Worm (Caenorhabditis elegans) whole organism, early embryonic: ENCODE measurements around the gene Y55B1AR.4.

ENCODE experiments used
- B0310.2 ChIP-seq: sonication (generic microtip); optimal IDR thresholded peaks from 2 replicates; lab custom pipeline; 2016; ENCODE audit warnings: mild to moderate bottlenecking, missing genetic modification characterization, missing compliant biosample characterization
- F13C5.2 ChIP-seq: sonication (generic microtip); optimal IDR thresholded peaks from 2 replicates; lab custom pipeline; 2017; ENCODE audit warnings: mild to moderate bottlenecking, missing genetic modification characterization, inconsistent platforms, missing compliant biosample characterization
- aly-1 ChIP-seq: sonication (generic microtip); optimal IDR thresholded peaks from 2 replicates; lab custom pipeline; 2016; ENCODE audit warnings: missing genetic modification characterization, missing compliant biosample characterization
- ama-1 ChIP-seq: fragments of 150-350 bp; optimal IDR thresholded peaks from 2 replicates; lab custom pipeline; 2014
- ceh-13 ChIP-seq: fragments of 200-800 bp; sonication (Bioruptor generic); optimal IDR thresholded peaks from 2 replicates; lab custom pipeline; 2018; ENCODE audit warnings: mild to moderate bottlenecking, missing genetic modification characterization, missing compliant biosample characterization
- ceh-36 ChIP-seq: sonication (generic microtip); optimal IDR thresholded peaks from 2 replicates; lab custom pipeline; 2016; ENCODE audit warnings: missing genetic modification characterization, inconsistent platforms, missing compliant biosample characterization
- ets-7 ChIP-seq: sonication (generic microtip); optimal IDR thresholded peaks from 2 replicates; lab custom pipeline; 2016; ENCODE audit warnings: missing genotype, missing genetic modification characterization, missing compliant biosample characterization
- flt-1 ChIP-seq: fragments of 200-800 bp; sonication (Bioruptor generic); IDR thresholded peaks from 2 replicates; pipeline ENCODE4 v1.3.6; 2022; ENCODE audit warnings: missing genetic modification characterization, missing compliant biosample characterization
- hmbx-1 ChIP-seq: sonication (generic microtip); optimal IDR thresholded peaks from 2 replicates; lab custom pipeline; 2016; ENCODE audit warnings: mild to moderate bottlenecking, missing genetic modification characterization, missing compliant biosample characterization
- hmg-4 ChIP-seq: fragments of 200-800 bp; sonication (Bioruptor generic); optimal IDR thresholded peaks from 2 replicates; lab custom pipeline; 2018; ENCODE audit warnings: mild to moderate bottlenecking, missing genetic modification characterization, missing compliant biosample characterization
- hnd-1 ChIP-seq: sonication (generic microtip); optimal IDR thresholded peaks from 2 replicates; lab custom pipeline; 2016; ENCODE audit warnings: missing genetic modification characterization, missing compliant biosample characterization
- pes-1 ChIP-seq: fragments of 200-800 bp; sonication (Bioruptor generic); IDR thresholded peaks from 2 replicates; pipeline ENCODE4 v1.3.6; 2022; ENCODE audit warnings: missing genetic modification reagents, missing genetic modification characterization, missing compliant biosample characterization
- scrt-1 ChIP-seq: fragments of 200-800 bp; sonication (Bioruptor generic); IDR thresholded peaks from 2 replicates; pipeline ENCODE4 v1.3.6; 2022; ENCODE audit warnings: missing genetic modification characterization, missing compliant biosample characterization
- sea-1 ChIP-seq: fragments of 200-800 bp; sonication (Bioruptor generic); conservative IDR thresholded peaks from 2 replicates; pipeline ENCODE4 v1.3.6; 2022; ENCODE audit warnings: missing genetic modification characterization, missing compliant biosample characterization
- tbx-11 ChIP-seq: fragments of 200-800 bp; sonication (Bioruptor generic); IDR thresholded peaks from 2 replicates; pipeline ENCODE4 v1.3.6; 2022; ENCODE audit warnings: missing genetic modification characterization, missing compliant biosample characterization
- tbx-37 ChIP-seq: fragments of 200-800 bp; sonication (Bioruptor generic); conservative IDR thresholded peaks from 2 replicates; pipeline ENCODE4 v1.3.6; 2022; ENCODE audit warnings: missing genetic modification reagents, missing genetic modification characterization, missing compliant biosample characterization
- tra-4 ChIP-seq: sonication (generic microtip); optimal IDR thresholded peaks from 2 replicates; lab custom pipeline; 2017; ENCODE audit warnings: missing genetic modification characterization, missing compliant biosample characterization

Gene Y55B1AR.4

DNA sequence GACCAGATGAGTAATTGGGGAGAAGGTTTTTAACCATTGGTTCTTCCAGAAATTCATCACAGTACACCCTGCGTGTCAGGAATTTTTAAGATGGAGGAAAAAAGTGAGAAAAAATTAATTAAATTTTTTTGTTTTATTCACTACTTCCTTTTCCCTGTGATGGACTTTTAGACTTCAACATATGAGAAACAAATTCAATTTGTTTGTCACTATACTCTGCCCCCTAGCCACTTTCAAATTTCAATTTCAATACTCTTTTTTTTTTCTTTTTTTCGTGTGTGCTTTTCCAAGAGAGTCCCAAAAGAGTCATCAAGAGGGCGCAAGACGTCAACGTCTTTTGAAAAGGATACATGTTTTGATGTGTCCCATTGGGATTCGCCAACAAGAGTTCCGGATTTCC is 7.4 kb upstream of the Y55B1AR.4 start:
- TF ChIP-seq aly-1 (tag; lab: Kevin White, UChicago) = no peak

DNA sequence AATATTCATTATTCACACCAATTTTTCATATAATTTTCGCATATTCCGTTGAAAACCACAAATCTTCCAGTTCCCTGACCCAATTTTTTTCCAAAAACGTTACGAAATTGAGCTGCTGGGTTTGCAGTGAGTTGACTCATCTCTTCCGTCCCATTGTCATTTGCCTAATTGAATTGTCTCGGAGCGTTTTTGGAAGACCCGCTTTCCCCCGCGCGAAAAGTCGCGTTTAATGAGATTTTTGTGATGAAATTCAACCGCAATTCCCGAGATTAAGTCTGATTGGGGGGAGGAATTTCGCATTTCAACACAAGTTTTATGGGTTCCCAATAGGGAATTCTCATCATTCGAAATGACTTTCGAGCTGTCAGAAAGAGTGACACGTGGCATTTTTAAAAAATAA is 6.6 kb upstream of the Y55B1AR.4 start:
- TF ChIP-seq tbx-37 (GFP tag; lab: Robert Waterston, UW) (no peak), sea-1 (no peak), ceh-13 (GFP tag; lab: Kevin White, UChicago) (no peak), hnd-1 (tag; lab: Kevin White, UChicago) (no peak), aly-1 (tag; lab: Kevin White, UChicago) (no peak), tra-4 (tag; lab: Kevin White, UChicago) (no peak), ets-7 (tag; lab: Kevin White, UChicago) (no peak), tbx-11 (GFP tag; lab: Robert Waterston, UW) (no peak), ama-1 (lab: Kevin White, UChicago) (no peak), F13C5.2 (tag; lab: Kevin White, UChicago) (no peak), scrt-1 (GFP tag; lab: Robert Waterston, UW) (no peak)

DNA sequence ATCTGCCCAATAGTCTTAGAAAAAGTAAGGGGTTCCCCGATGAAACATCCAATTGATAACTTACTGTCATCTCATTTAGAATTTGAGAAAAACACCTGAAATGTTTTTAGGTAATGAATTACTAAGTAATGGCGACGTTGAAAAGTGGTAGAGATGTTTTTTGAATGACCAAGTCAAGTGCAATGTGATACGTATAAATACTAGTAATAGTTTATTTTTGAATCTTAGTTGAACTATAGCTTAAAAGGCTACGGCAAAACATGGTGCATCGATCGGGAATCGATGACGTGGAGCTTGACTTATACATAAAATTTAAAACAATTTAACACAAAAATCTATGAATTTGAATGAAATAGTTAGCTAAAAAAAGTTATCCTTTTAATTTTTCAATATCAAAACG is 4.2 kb upstream of the Y55B1AR.4 start, which contains the start of gene best-17:
best-17 (minus strand) TSS at position 101 of the 400 bp plus-strand sequence.
- no peak for TF ChIP-seq ceh-13 (GFP tag; lab: Kevin White, UChicago)
- no peak for TF ChIP-seq F13C5.2 (tag; lab: Kevin White, UChicago)
- TF ChIP-seq ama-1 (lab: Kevin White, UChicago) = no peak
- TF ChIP-seq hmbx-1 (tag; lab: Kevin White, UChicago) = no peak
- no peak for TF ChIP-seq sea-1
- TF ChIP-seq hnd-1 (tag; lab: Kevin White, UChicago) = no peak
- TF ChIP-seq flt-1 = no peak
- no peak for TF ChIP-seq pes-1
- no peak for TF ChIP-seq ets-7 (tag; lab: Kevin White, UChicago)
- no peak for TF ChIP-seq tbx-37 (GFP tag; lab: Robert Waterston, UW)
- TF ChIP-seq aly-1 (tag; lab: Kevin White, UChicago) = no peak
- no peak for TF ChIP-seq tbx-11 (GFP tag; lab: Robert Waterston, UW)
- no peak for TF ChIP-seq hmg-4 (GFP tag; lab: Kevin White, UChicago)
- no peak for TF ChIP-seq tra-4 (tag; lab: Kevin White, UChicago)
- TF ChIP-seq scrt-1 (GFP tag; lab: Robert Waterston, UW) = no peak
- no peak for TF ChIP-seq ceh-36 (tag; lab: Kevin White, UChicago)
- no peak for TF ChIP-seq B0310.2

DNA sequence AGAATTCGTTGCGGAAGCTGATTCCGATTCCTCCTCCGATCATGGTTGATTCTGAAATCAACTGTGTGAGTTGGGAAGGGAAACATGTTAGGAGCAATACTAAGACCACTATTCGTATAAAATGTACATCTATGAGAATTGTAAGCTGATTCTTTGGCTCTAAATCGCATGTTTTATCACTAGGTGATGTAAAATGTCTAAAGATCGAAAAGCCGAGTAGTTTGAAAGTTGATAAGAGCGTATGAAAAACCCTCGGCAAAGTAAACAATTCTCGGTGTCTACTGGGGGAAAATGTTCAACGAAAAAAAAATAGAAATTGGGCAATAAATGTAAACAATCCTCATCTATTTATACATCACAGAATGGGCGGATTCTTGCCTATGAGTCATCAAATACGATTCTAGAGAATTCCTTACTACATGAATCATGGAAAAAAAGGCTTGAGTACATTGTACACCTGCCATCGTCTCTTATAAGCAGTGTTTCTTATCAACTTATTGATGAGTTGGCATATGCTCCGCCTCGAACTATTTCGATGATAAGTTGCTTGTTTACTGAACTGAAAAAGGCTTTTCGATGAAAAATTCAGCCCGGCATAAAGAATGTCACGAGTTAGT is 4.9 kb downstream of the Y55B1AR.4 start, which contains the start of gene lec-6:
lec-6 (minus strand) TSS at position 51 of the 617 bp plus-strand sequence.
- TF ChIP-seq ceh-13 (GFP tag; lab: Kevin White, UChicago) = no peak
- TF ChIP-seq B0310.2 = no peak
- no peak for TF ChIP-seq ets-7 (tag; lab: Kevin White, UChicago)
- TF ChIP-seq flt-1 = no peak
- TF ChIP-seq ceh-36 (tag; lab: Kevin White, UChicago) = no peak
- no peak for TF ChIP-seq tbx-11 (GFP tag; lab: Robert Waterston, UW)

ce11 chrIII:599279-599678 is 6.0 kb downstream of the Y55B1AR.4 start:
- TF ChIP-seq pes-1 = no peak
- TF ChIP-seq ama-1 (lab: Kevin White, UChicago) = no peak
- TF ChIP-seq hmbx-1 (tag; lab: Kevin White, UChicago) = no peak
- TF ChIP-seq scrt-1 (GFP tag; lab: Robert Waterston, UW) = no peak

- TF ChIP-seq ceh-36 (tag; lab: Kevin White, UChicago) (no peak), pes-1 (no peak), ets-7 (tag; lab: Kevin White, UChicago) (no peak), hmg-4 (GFP tag; lab: Kevin White, UChicago) (no peak), flt-1 (no peak), B0310.2 (no peak), ceh-13 (GFP tag; lab: Kevin White, UChicago) (no peak)
These were observed 6.6 kb downstream of the Y55B1AR.4 start, which contains the start of gene Y55B1AR.2 for ce11 chrIII:598687-599086. Y55B1AR.2 (minus strand) TSS chrIII:598787.

DNA sequence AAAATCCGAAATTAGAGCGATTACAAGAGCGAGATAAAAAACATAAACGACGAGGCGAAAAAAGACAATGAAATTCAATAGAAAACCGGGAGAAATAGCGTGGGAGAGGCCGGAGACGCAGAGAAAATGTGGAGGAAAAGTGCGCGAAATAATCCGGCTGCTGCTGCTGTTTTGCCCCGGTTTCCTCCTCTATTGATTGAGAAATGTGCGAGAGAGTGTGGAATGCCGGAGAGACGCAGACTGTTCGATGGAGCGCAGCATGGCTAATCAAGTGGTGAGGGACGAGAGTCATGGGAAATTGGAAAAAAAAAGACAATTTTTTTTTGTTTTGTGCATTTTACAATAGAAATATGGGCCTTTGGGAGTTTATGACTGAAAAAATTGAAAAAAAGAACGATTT is 7.1 kb downstream of the Y55B1AR.4 start:
- TF ChIP-seq scrt-1 (GFP tag; lab: Robert Waterston, UW) (no peak), sea-1 (no peak), flt-1 (no peak), hmg-4 (GFP tag; lab: Kevin White, UChicago) (no peak), ceh-36 (tag; lab: Kevin White, UChicago) (no peak), pes-1 (no peak), hmbx-1 (tag; lab: Kevin White, UChicago) (no peak), tbx-11 (GFP tag; lab: Robert Waterston, UW) (no peak), ama-1 (lab: Kevin White, UChicago) (no peak), B0310.2 (no peak)

DNA sequence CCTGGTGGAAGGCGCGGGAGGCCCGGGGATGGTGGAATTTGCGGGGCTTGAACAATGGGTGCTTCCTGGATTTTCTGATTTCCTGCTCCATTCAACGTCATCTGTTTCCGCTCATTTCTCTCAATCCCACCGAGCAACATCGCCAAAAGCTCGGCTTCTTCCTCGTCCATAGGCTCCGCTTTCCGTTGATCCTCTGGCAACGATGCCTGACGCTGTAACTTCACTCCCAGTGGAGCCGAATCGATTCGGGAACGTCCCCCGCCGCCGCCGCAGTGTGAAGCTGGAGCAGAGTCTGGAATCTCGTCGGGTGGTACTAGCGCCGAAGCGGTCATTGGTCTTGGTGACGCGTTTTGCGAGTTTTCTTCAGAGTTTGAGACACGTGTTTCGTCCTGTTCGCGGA is 9.9 kb downstream of the Y55B1AR.4 start:
- no peak for TF ChIP-seq tbx-11 (GFP tag; lab: Robert Waterston, UW)
- no peak for TF ChIP-seq F13C5.2 (tag; lab: Kevin White, UChicago)
- TF ChIP-seq pes-1 = no peak

- no peak for TF ChIP-seq hmg-4 (GFP tag; lab: Kevin White, UChicago)
- no peak for TF ChIP-seq ceh-36 (tag; lab: Kevin White, UChicago)
- TF ChIP-seq ceh-13 (GFP tag; lab: Kevin White, UChicago) = no peak
- TF ChIP-seq pes-1 = no peak
- TF ChIP-seq sea-1 = no peak
- no peak for TF ChIP-seq hnd-1 (tag; lab: Kevin White, UChicago)
- TF ChIP-seq tbx-11 (GFP tag; lab: Robert Waterston, UW) = no peak
These were observed 18.3 kb downstream of the Y55B1AR.4 start, which contains the start of gene helq-1 for ce11 chrIII:587009-587408. helq-1 (minus strand) TSS chrIII:587109.
